Fruit fly (Drosophila melanogaster) whole organism: ENCODE data around the gene CG45101.

Source experiments
- CG8478 ChIP-seq: fragments of >200 bp; optimal IDR thresholded peaks from 2 replicates; lab custom pipeline; 2018; ENCODE audit warnings: inconsistent platforms
- psq ChIP-seq: fragments of >200 bp; optimal IDR thresholded peaks from 2 replicates; lab custom pipeline; 2017
- usp ChIP-seq: fragments of >200 bp; optimal IDR thresholded peaks from 2 replicates; lab custom pipeline; 2017; ENCODE audit warnings: missing biosample characterization, missing genetic modification characterization, mixed read lengths

DNA sequence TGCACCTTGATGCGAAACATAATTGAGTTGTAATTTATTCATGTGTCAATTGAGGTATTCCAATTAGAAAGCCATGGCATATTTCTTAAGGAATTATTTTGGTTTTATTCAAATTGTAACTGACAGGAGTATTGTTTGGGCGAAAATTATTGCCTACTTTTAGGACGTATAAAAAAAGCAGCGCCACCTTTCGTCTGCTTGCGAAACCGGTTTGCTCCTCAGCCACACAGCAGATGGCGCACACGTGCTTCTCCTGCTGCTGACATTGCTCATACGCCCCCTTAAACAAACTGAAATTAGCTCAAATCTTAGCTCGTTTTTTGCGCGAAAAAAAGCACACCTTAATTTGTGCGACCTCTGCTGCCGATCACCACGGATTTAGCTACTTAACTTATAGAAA lies 16.9 kb upstream of the CG45101 start:
- TF ChIP-seq psq (lab: Kevin White, UChicago), result no peak
- TF ChIP-seq usp, result no peak
- TF ChIP-seq CG8478 (lab: Kevin White, UChicago), result no peak
